Fruit fly (Drosophila melanogaster): ENCODE measurements around the gene CG17242.

The CG17242 gene

dm6 chr2L:2226259-2227121 is 42.5 kb downstream of the CG17242 start, which contains the start of the genes CG15387 and sau (continued):
- TF ChIP-seq trh (GFP tag; optimal IDR thresholded peaks at IDR 0.05), result peak; percentile 41
- peak; percentile 86 for TF ChIP-seq grau (tag; optimal IDR thresholded peaks at IDR 0.05)
- TF ChIP-seq crp (GFP tag; optimal IDR thresholded peaks at IDR 0.05), result peak in 1 of 2 experiments; percentile 59
- TF ChIP-seq ind (GFP tag; optimal IDR thresholded peaks at IDR 0.05), result peak; percentile 89
- peak; percentile 65; the same call in 1 of the 2 replicates for TF ChIP-seq toy (GFP tag; IDR thresholded peaks at IDR 0.05)
- TF ChIP-seq CG9437 (GFP tag; optimal IDR thresholded peaks at IDR 0.05), result peak; percentile 85
- peak; percentile 94 for TF ChIP-seq CG16813 (GFP tag; IDR thresholded peaks at IDR 0.05; ENCODE audit: partially characterized antibody)
- TF ChIP-seq CG13123 (GFP tag; optimal IDR thresholded peaks at IDR 0.05), result peak; percentile 85
- TF ChIP-seq Bteb2 (GFP tag; optimal IDR thresholded peaks at IDR 0.05), result peak; percentile 91
- peak; percentile 58 for TF ChIP-seq danr (GFP tag; IDR thresholded peaks at IDR 0.05)
- peak; percentile 85 for TF ChIP-seq amos (GFP tag; IDR thresholded peaks at IDR 0.05; ENCODE audit: partially characterized antibody)
- peak; percentile 78 for TF ChIP-seq CG18619 (GFP tag; optimal IDR thresholded peaks at IDR 0.05)
- TF ChIP-seq CG8765 (GFP tag; IDR thresholded peaks at IDR 0.05), result peak; percentile 67
- TF ChIP-seq Sox102F (GFP tag; optimal IDR thresholded peaks at IDR 0.05), result peak; percentile 86
- TF ChIP-seq CG3281 (GFP tag; optimal IDR thresholded peaks at IDR 0.05), result peak; percentile 87
- TF ChIP-seq ara (GFP tag; IDR thresholded peaks at IDR 0.05), result peak; percentile 82
- TF ChIP-seq Ets65A (GFP tag), result peak; percentile 99
- TF ChIP-seq Hr3 (GFP tag; optimal IDR thresholded peaks at IDR 0.05), result peak; percentile 85
- TF ChIP-seq Deaf1 (tag; optimal IDR thresholded peaks at IDR 0.05), result peak; percentile 59
- TF ChIP-seq CG3847 (GFP tag; IDR thresholded peaks at IDR 0.05), result peak; percentile 89
- peak; percentile 78 for TF ChIP-seq Oli (tag; optimal IDR thresholded peaks at IDR 0.05)
- TF ChIP-seq CG4404 (GFP tag; IDR thresholded peaks at IDR 0.05), result peak; percentile 79
- peak; percentile 80 for TF ChIP-seq ERR (GFP tag; optimal IDR thresholded peaks at IDR 0.05)
- peak; percentile 56 for TF ChIP-seq btn (GFP tag; optimal IDR thresholded peaks at IDR 0.05)
- peak; percentile 77; the same call in 2 of the 3 replicates for TF ChIP-seq CG7963 (GFP tag; IDR thresholded peaks at IDR 0.05; ENCODE audit: partially characterized antibody)
- TF ChIP-seq gfzf (GFP tag; optimal IDR thresholded peaks at IDR 0.05), result peak; percentile 41
- TF ChIP-seq br (optimal IDR thresholded peaks at IDR 0.05), result no peak
- TF ChIP-seq Ptx1 (GFP tag; IDR thresholded peaks at IDR 0.05), result peak; percentile 84
- TF ChIP-seq ttk (GFP tag; IDR thresholded peaks at IDR 0.05), result peak; percentile 80
- no peak for TF ChIP-seq CkIIα-i1 (GFP tag; IDR thresholded peaks at IDR 0.05)
- TF ChIP-seq gro (GFP tag; optimal IDR thresholded peaks at IDR 0.05), result peak; percentile 93
- peak; percentile 88 for TF ChIP-seq CG2678 (tag; optimal IDR thresholded peaks at IDR 0.05)
- TF ChIP-seq Jarid2 (GFP tag; optimal IDR thresholded peaks at IDR 0.05), result peak; percentile 59
- no peak for TF ChIP-seq Kr (GFP tag; optimal IDR thresholded peaks at IDR 0.05)
- TF ChIP-seq CG12236 (GFP tag; optimal IDR thresholded peaks at IDR 0.05), result peak; percentile 78
- peak; percentile 68 for TF ChIP-seq gcm (GFP tag; optimal IDR thresholded peaks at IDR 0.05)
- TF ChIP-seq E2f1 (GFP tag; IDR thresholded peaks at IDR 0.05), result peak; percentile 80
- peak; percentile 91 for TF ChIP-seq Xbp1 (GFP tag; optimal IDR thresholded peaks at IDR 0.05)
- TF ChIP-seq Opbp (GFP tag; IDR thresholded peaks at IDR 0.05; ENCODE audit: partially characterized antibody), result peak; percentile 82
- peak; percentile 78 for TF ChIP-seq Nf-YC (tag; optimal IDR thresholded peaks at IDR 0.05)
- TF ChIP-seq croc (GFP tag; conservative IDR thresholded peaks at IDR 0.05), result peak; percentile 65
- peak; percentile 89 for TF ChIP-seq CG9817 (tag; optimal IDR thresholded peaks at IDR 0.05)
- peak; percentile 59 for TF ChIP-seq HmgD (GFP tag; optimal IDR thresholded peaks at IDR 0.05)
- peak; percentile 84 for TF ChIP-seq ewg (GFP tag; optimal IDR thresholded peaks at IDR 0.05)
- TF ChIP-seq Ravus (GFP tag; IDR thresholded peaks at IDR 0.05), result peak; percentile 46
- peak; percentile 86 for TF ChIP-seq CG10209 (GFP tag; optimal IDR thresholded peaks at IDR 0.05)
- peak; percentile 68 for TF ChIP-seq CG2202 (tag; optimal IDR thresholded peaks at IDR 0.05)
- TF ChIP-seq da (GFP tag; optimal IDR thresholded peaks at IDR 0.05), result peak; percentile 65
- TF ChIP-seq Rfx (GFP tag; IDR thresholded peaks at IDR 0.05), result peak; percentile 89

Data from whole organism, embryonic.